Worm (Caenorhabditis elegans) whole organism, L1 larva: Measurements from ENCODE around the gene sru-2.

Experiments
- C04F5.9 ChIP-seq: sonication (generic microtip); optimal IDR thresholded peaks from 2 replicates; lab custom pipeline; 2016; ENCODE audit warnings: missing genetic modification characterization, missing compliant biosample characterization
- F16B12.6 ChIP-seq: fragments of 150-350 bp; optimal IDR thresholded peaks from 2 replicates; lab custom pipeline; 2014; ENCODE audit warnings: missing biosample characterization, missing genetic modification characterization
- Y116A8C.19 ChIP-seq: sonication (generic microtip); optimal IDR thresholded peaks from 2 replicates; lab custom pipeline; 2016; ENCODE audit warnings: missing compliant biosample characterization, missing genetic modification characterization, borderline replicate concordance
- ama-1 ChIP-seq: fragments of 150-350 bp; optimal IDR thresholded peaks from 2 replicates; lab custom pipeline; 2014
- blmp-1 ChIP-seq: fragments of 150-350 bp; optimal IDR thresholded peaks from 2 replicates; lab custom pipeline; 2014; ENCODE audit warnings: missing biosample characterization, missing genetic modification characterization
- ceh-63 ChIP-seq: fragments of 200-800 bp; sonication (Bioruptor generic); optimal IDR thresholded peaks from 2 replicates; lab custom pipeline; 2018; ENCODE audit warnings: mild to moderate bottlenecking, missing genetic modification characterization, missing compliant biosample characterization
- ceh-82 ChIP-seq, 3 experiments: fragments of 150-350 bp in 1 of 3; sonication (generic microtip) in 2 of 3; optimal IDR thresholded peaks; 2 replicates each; lab custom pipeline; 2014 to 2017; ENCODE audit warnings: missing biosample characterization in 3 of 3, missing genetic modification characterization in 3 of 3
- ceh-88 ChIP-seq: fragments of 200-800 bp; sonication (Bioruptor generic); IDR thresholded peaks from 2 replicates; pipeline ENCODE4 v1.3.6; 2022; ENCODE audit warnings: missing genetic modification characterization, missing compliant biosample characterization
- dpl-1 ChIP-seq, 3 experiments: fragments of 150-350 bp in 2 of 3; sonication (generic microtip) in 1 of 3; optimal IDR thresholded peaks; 2 replicates each; lab custom pipeline; 2014 to 2017; ENCODE audit warnings: missing biosample characterization in 3 of 3, missing genetic modification characterization in 3 of 3, missing genetic modification reagents in 3 of 3
- dsc-1 ChIP-seq: sonication (generic microtip); optimal IDR thresholded peaks from 2 replicates; lab custom pipeline; 2016; ENCODE audit warnings: mild to moderate bottlenecking, missing genetic modification characterization, missing compliant biosample characterization
- efl-1 ChIP-seq, 4 experiments: fragments of 150-350 bp; optimal IDR thresholded peaks in 3 of 4; peaks in 1 of 4; 1 replicate in 1 of 4; 2 replicates in 3 of 4; lab custom pipeline; 2014; ENCODE audit warnings: missing biosample characterization in 2 of 4, missing genetic modification characterization in 2 of 4, missing genetic modification reagents in 2 of 4
- efl-3 ChIP-seq: fragments of 200-800 bp; sonication (Bioruptor generic); optimal IDR thresholded peaks from 2 replicates; lab custom pipeline; 2018; ENCODE audit warnings: mild to moderate bottlenecking, missing genetic modification characterization, missing compliant biosample characterization
- elt-2 ChIP-seq: sonication (generic microtip); optimal IDR thresholded peaks from 2 replicates; lab custom pipeline; 2016; ENCODE audit warnings: missing genetic modification characterization, mild to moderate bottlenecking, inconsistent platforms, missing compliant biosample characterization, missing genetic modification reagents
- fkh-8 ChIP-seq: sonication (generic microtip); optimal IDR thresholded peaks from 2 replicates; lab custom pipeline; 2016; ENCODE audit warnings: mild to moderate bottlenecking, missing genetic modification characterization, missing compliant biosample characterization
- grh-1 ChIP-seq: fragments of 200-800 bp; sonication (Bioruptor generic); IDR thresholded peaks from 2 replicates; pipeline ENCODE4 v1.3.6; 2022; ENCODE audit warnings: missing genetic modification reagents, missing genetic modification characterization, missing compliant biosample characterization
- irx-1 ChIP-seq: sonication (generic microtip); optimal IDR thresholded peaks from 2 replicates; lab custom pipeline; 2016; ENCODE audit warnings: missing genetic modification characterization, missing compliant biosample characterization
- isw-1 ChIP-seq: fragments of 200-800 bp; sonication (Bioruptor generic); IDR thresholded peaks from 2 replicates; pipeline ENCODE4 v1.3.6; 2022; ENCODE audit warnings: missing genetic modification characterization, missing compliant biosample characterization
- lin-13 ChIP-seq: fragments of 150-350 bp; optimal IDR thresholded peaks from 2 replicates; lab custom pipeline; 2014; ENCODE audit warnings: missing biosample characterization, missing genetic modification reagents, missing genetic modification characterization
- lin-14 ChIP-seq: fragments of 200-800 bp; sonication (Bioruptor generic); optimal IDR thresholded peaks from 2 replicates; lab custom pipeline; 2018; ENCODE audit warnings: mild to moderate bottlenecking, missing genetic modification characterization, moderate library complexity, missing compliant biosample characterization
- lin-35 ChIP-seq, 2 experiments: fragments of 150-350 bp; optimal IDR thresholded peaks; 2 replicates each; lab custom pipeline; 2014; ENCODE audit warnings: missing biosample characterization in 2 of 2, missing genetic modification characterization in 2 of 2, missing genetic modification reagents in 2 of 2
- lin-39 ChIP-seq: fragments of 150-350 bp; optimal IDR thresholded peaks from 2 replicates; lab custom pipeline; 2014; ENCODE audit warnings: missing biosample characterization, missing genetic modification reagents, missing genetic modification characterization
- lsy-2 ChIP-seq, 2 experiments: fragments of 150-350 bp; optimal IDR thresholded peaks; 2 replicates each; lab custom pipeline; 2014; ENCODE audit warnings: missing biosample characterization in 2 of 2, missing genetic modification characterization in 2 of 2
- mdl-1 ChIP-seq, 2 experiments: fragments of 150-350 bp; optimal IDR thresholded peaks; 2 replicates each; lab custom pipeline; 2014 to 2017; ENCODE audit warnings: missing biosample characterization in 2 of 2, missing genetic modification characterization in 2 of 2, inconsistent platforms in 1 of 2
- mep-1 ChIP-seq: fragments of 150-350 bp; optimal IDR thresholded peaks from 2 replicates; lab custom pipeline; 2014; ENCODE audit warnings: missing biosample characterization, missing genetic modification characterization
- nhr-11 ChIP-seq: fragments of 150-350 bp; optimal IDR thresholded peaks from 2 replicates; lab custom pipeline; 2014; ENCODE audit warnings: missing biosample characterization, missing genetic modification characterization
- nhr-12 ChIP-seq: sonication (generic microtip); optimal IDR thresholded peaks from 2 replicates; lab custom pipeline; 2017; ENCODE audit warnings: missing biosample characterization, missing genetic modification characterization
- nhr-237 ChIP-seq: fragments of 150-350 bp; optimal IDR thresholded peaks from 2 replicates; lab custom pipeline; 2014; ENCODE audit warnings: missing biosample characterization, missing genetic modification characterization
- nhr-28 ChIP-seq: fragments of 150-350 bp; optimal IDR thresholded peaks from 2 replicates; lab custom pipeline; 2014; ENCODE audit warnings: missing biosample characterization, missing genetic modification characterization
- nhr-71 ChIP-seq: sonication (generic microtip); optimal IDR thresholded peaks from 2 replicates; lab custom pipeline; 2016; ENCODE audit warnings: mild to moderate bottlenecking, missing genetic modification characterization, moderate library complexity, missing compliant biosample characterization
- nhr-77 ChIP-seq: fragments of 150-350 bp; optimal IDR thresholded peaks from 2 replicates; lab custom pipeline; 2014; ENCODE audit warnings: missing biosample characterization, missing genetic modification characterization
- rnt-1 ChIP-seq: sonication (generic microtip); optimal IDR thresholded peaks from 2 replicates; lab custom pipeline; 2016; ENCODE audit warnings: mild to moderate bottlenecking, missing genetic modification characterization, moderate library complexity, missing compliant biosample characterization
- skn-1 ChIP-seq: fragments of 150-350 bp; optimal IDR thresholded peaks from 2 replicates; lab custom pipeline; 2014; ENCODE audit warnings: missing biosample characterization, missing genetic modification characterization
- snpc-4 ChIP-seq: fragments of 150-350 bp; optimal IDR thresholded peaks from 2 replicates; lab custom pipeline; 2014; ENCODE audit warnings: missing biosample characterization, missing genetic modification characterization
- sox-4 ChIP-seq: sonication (generic microtip); optimal IDR thresholded peaks from 2 replicates; lab custom pipeline; 2016; ENCODE audit warnings: missing genetic modification characterization, missing compliant biosample characterization
- sptf-1 ChIP-seq: fragments of 150-350 bp; optimal IDR thresholded peaks from 2 replicates; lab custom pipeline; 2014; ENCODE audit warnings: missing biosample characterization, missing genetic modification characterization
- swsn-7 ChIP-seq: sonication (generic microtip); optimal IDR thresholded peaks from 2 replicates; lab custom pipeline; 2016; ENCODE audit warnings: missing genetic modification characterization, missing compliant biosample characterization
- tbx-2 ChIP-seq: sonication (generic microtip); optimal IDR thresholded peaks from 2 replicates; lab custom pipeline; 2016; ENCODE audit warnings: missing genetic modification characterization, missing compliant biosample characterization
- unc-30 ChIP-seq: sonication (generic microtip); optimal IDR thresholded peaks from 2 replicates; lab custom pipeline; 2017; ENCODE audit warnings: missing biosample characterization, missing genetic modification characterization
- unc-86 ChIP-seq: sonication (generic microtip); optimal IDR thresholded peaks from 2 replicates; lab custom pipeline; 2016; ENCODE audit warnings: missing genetic modification characterization, missing compliant biosample characterization
- vab-15 ChIP-seq: sonication (generic microtip); optimal IDR thresholded peaks from 2 replicates; lab custom pipeline; 2017; ENCODE audit warnings: missing genotype, mild to moderate bottlenecking, missing genetic modification characterization, missing compliant biosample characterization
- zip-4 ChIP-seq: fragments of 200-800 bp; sonication (Bioruptor generic); optimal IDR thresholded peaks from 2 replicates; lab custom pipeline; 2018; ENCODE audit warnings: mild to moderate bottlenecking, missing genetic modification characterization, moderate library complexity, missing compliant biosample characterization
- ztf-4 ChIP-seq: fragments of 150-350 bp; optimal IDR thresholded peaks from 2 replicates; lab custom pipeline; 2014; ENCODE audit warnings: missing biosample characterization, missing genetic modification characterization

sru-2 gene

ce11 chrIV:9447209-9447608 lies 38.9 kb upstream of the sru-2 start, which contains the start of gene hsp-12.6 (continued):
- TF ChIP-seq unc-86 (tag; lab: Kevin White, UChicago) = no peak
- no peak for TF ChIP-seq nhr-237 (tag; lab: Kevin White, UChicago)
- no peak for TF ChIP-seq nhr-12 (tag; lab: Kevin White, UChicago)
- peak; percentile 17 to 75 for TF ChIP-seq lsy-2 (tag; optimal IDR thresholded peaks at IDR 0.05; lab: Kevin White, UChicago)
- no peak for TF ChIP-seq mep-1 (tag; lab: Kevin White, UChicago)
- TF ChIP-seq Y116A8C.19 (tag; lab: Kevin White, UChicago) = no peak
- TF ChIP-seq lin-14 (GFP tag; lab: Kevin White, UChicago) = peak; percentile 79
- TF ChIP-seq ztf-4 (tag; lab: Kevin White, UChicago) = no peak
- TF ChIP-seq zip-4 (GFP tag; lab: Kevin White, UChicago) = no peak
- no peak for TF ChIP-seq skn-1
- TF ChIP-seq ama-1 = no peak
- TF ChIP-seq mdl-1 (tag; optimal IDR thresholded peaks at IDR 0.05; lab: Kevin White, UChicago) = peak in 1 of 2 experiments; percentile 31
- peak; percentile 52 for TF ChIP-seq rnt-1 (tag; lab: Kevin White, UChicago)
- peak; percentile 54 for TF ChIP-seq snpc-4 (tag; lab: Kevin White, UChicago)
- TF ChIP-seq dsc-1 (tag; lab: Kevin White, UChicago) = peak; percentile 63
- no peak for TF ChIP-seq nhr-71 (tag; lab: Kevin White, UChicago)
- TF ChIP-seq vab-15 (tag; lab: Kevin White, UChicago) = no peak
- no peak for TF ChIP-seq fkh-8 (tag; lab: Kevin White, UChicago)
- no peak for TF ChIP-seq sox-4 (tag; lab: Kevin White, UChicago)
- TF ChIP-seq isw-1 (GFP tag; lab: Robert Waterston, UW) = no peak
- TF ChIP-seq grh-1 (GFP tag; lab: Robert Waterston, UW) = no peak
- TF ChIP-seq elt-2 = no peak
- TF ChIP-seq ceh-82 (tag; optimal IDR thresholded peaks at IDR 0.05; lab: Kevin White, UChicago) = no peak
- TF ChIP-seq nhr-77 (tag; lab: Kevin White, UChicago) = no peak
- no peak for TF ChIP-seq dpl-1 (GFP tag; optimal IDR thresholded peaks at IDR 0.05; lab: Kevin White, UChicago)
- TF ChIP-seq ceh-88 (GFP tag; lab: Robert Waterston, UW) = no peak
- TF ChIP-seq tbx-2 = no peak
- no peak for TF ChIP-seq efl-3 (GFP tag; lab: Kevin White, UChicago)

- TF ChIP-seq efl-1 (optimal IDR thresholded peaks at IDR 0.05; lab: Kevin White, UChicago) (no peak), efl-1 (GFP tag; optimal IDR thresholded peaks at IDR 0.05 in 1 of 2; lab: Kevin White, UChicago) (peak in 1 of 2 experiments; percentile 89), nhr-28 (tag; lab: Kevin White, UChicago) (no peak), blmp-1 (tag; lab: Kevin White, UChicago) (peak; percentile 18)
Observed at ce11 chrIV:9450375-9450774, 35.7 kb upstream of the sru-2 start, which contains the start of gene cpin-1. Gene cpin-1 (plus strand): TSS chrIV:9450675.

ce11 chrIV:9451816-9452215 lies 34.3 kb upstream of the sru-2 start:
- TF ChIP-seq isw-1 (GFP tag; lab: Robert Waterston, UW) = no peak
- TF ChIP-seq unc-30 (tag; lab: Kevin White, UChicago) = no peak
- no peak for TF ChIP-seq fkh-8 (tag; lab: Kevin White, UChicago)
- no peak for TF ChIP-seq ceh-63
- TF ChIP-seq irx-1 (tag; lab: Kevin White, UChicago) = no peak
- no peak for TF ChIP-seq nhr-11

- TF ChIP-seq ztf-4 (tag; lab: Kevin White, UChicago) (no peak), nhr-77 (tag; lab: Kevin White, UChicago) (no peak), F16B12.6 (tag; lab: Kevin White, UChicago) (no peak), lin-39 (tag; lab: Kevin White, UChicago) (no peak), sptf-1 (tag; lab: Kevin White, UChicago) (no peak), nhr-11 (no peak), C04F5.9 (tag; lab: Kevin White, UChicago) (no peak), lin-13 (GFP tag; lab: Kevin White, UChicago) (no peak), sox-4 (tag; lab: Kevin White, UChicago) (no peak), fkh-8 (tag; lab: Kevin White, UChicago) (no peak), vab-15 (tag; lab: Kevin White, UChicago) (no peak), ceh-88 (GFP tag; lab: Robert Waterston, UW) (no peak), lin-14 (GFP tag; lab: Kevin White, UChicago) (no peak), skn-1 (no peak), dsc-1 (tag; lab: Kevin White, UChicago) (no peak), swsn-7 (tag; lab: Kevin White, UChicago) (no peak), lin-35 (GFP tag; optimal IDR thresholded peaks at IDR 0.05; lab: Kevin White, UChicago) (no peak)
Observed at ce11 chrIV:9457400-9457799, 28.7 kb upstream of the sru-2 start, which contains the start of gene cutl-17. Gene cutl-17 (minus strand): TSS chrIV:9457500.
